Worm (Caenorhabditis elegans): ENCODE measurements around the gene T10B5.7.
A peak's percentile ranks its signal among the peaks of the same experiment; 100 is the strongest.

The T10B5.7 gene

ce11 chrV:1871768-1872296 is 25.8 kb downstream of the T10B5.7 start, which contains the start of the genes T10B5.4 and cct-7 (continued):
- TF ChIP-seq unc-130 (GFP tag; optimal IDR thresholded peaks at IDR 0.05) (peak; percentile 89), cey-2 (tag; optimal IDR thresholded peaks at IDR 0.05; ENCODE audit: borderline replicate concordance, insufficient read depth) (no peak), spr-3 (GFP tag; optimal IDR thresholded peaks at IDR 0.05) (no peak), nhr-42 (GFP tag; IDR thresholded peaks at IDR 0.05) (no peak), nhr-76 (tag; optimal IDR thresholded peaks at IDR 0.05) (no peak), ceh-62 (tag; optimal IDR thresholded peaks at IDR 0.05) (no peak), dmd-6 (GFP tag; IDR thresholded peaks at IDR 0.05) (peak; percentile 78), set-16 (GFP tag; IDR thresholded peaks at IDR 0.05) (peak; percentile 66), ama-1 (optimal IDR thresholded peaks at IDR 0.05) (no peak), F37D6.2 (tag; optimal IDR thresholded peaks at IDR 0.05) (peak; percentile 89), jun-1 (tag; optimal IDR thresholded peaks at IDR 0.05) (peak; percentile 38), gei-8 (GFP tag; optimal IDR thresholded peaks at IDR 0.05) (no peak), mes-2 (tag; optimal IDR thresholded peaks at IDR 0.05; ENCODE audit: poor library complexity, severe bottlenecking) (peak; percentile 96), rbr-2 (tag; optimal IDR thresholded peaks at IDR 0.05) (peak; percentile 92), duxl-1 (tag; optimal IDR thresholded peaks at IDR 0.05; ENCODE audit: poor library complexity) (peak; percentile 6), lin-1 (GFP tag; IDR thresholded peaks at IDR 0.05) (0 out of 2 replicates have a peak, but pooled peaks have one; percentile 22), mdt-29 (GFP tag; IDR thresholded peaks at IDR 0.05) (peak; percentile 67), egl-27 (tag; optimal IDR thresholded peaks at IDR 0.05) (no peak), mxl-3 (GFP tag; optimal IDR thresholded peaks at IDR 0.05) (peak; percentile 84), dmd-9 (GFP tag; IDR thresholded peaks at IDR 0.05) (no peak), ctbp-1 (GFP tag; IDR thresholded peaks at IDR 0.05) (peak; percentile 79), F49E8.2 (tag; optimal IDR thresholded peaks at IDR 0.05; ENCODE audit: borderline replicate concordance) (peak; percentile 61), lin-29 (GFP tag; IDR thresholded peaks at IDR 0.05) (no peak), Y105C5A.15 (GFP tag; IDR thresholded peaks at IDR 0.05) (no peak), nhr-237 (tag; optimal IDR thresholded peaks at IDR 0.05) (peak; percentile 36), pha-4 (GFP tag; IDR thresholded peaks at IDR 0.05) (0 out of 2 replicates have a peak, but pooled peaks have one; percentile 22), pha-4 (tag; optimal IDR thresholded peaks at IDR 0.05) (no peak)

ce11 chrV:1874827-1875226 is 28.8 kb downstream of the T10B5.7 start:
- no peak for TF ChIP-seq lin-38 (GFP tag; IDR thresholded peaks at IDR 0.05)
- no peak for TF ChIP-seq tag-97 (GFP tag; IDR thresholded peaks at IDR 0.05)
- TF ChIP-seq F26F4.8 (GFP tag; conservative IDR thresholded peaks at IDR 0.05), result no peak
- TF ChIP-seq hmg-1.1 (GFP tag; IDR thresholded peaks at IDR 0.05), result no peak
- TF ChIP-seq F10B5.3 (tag; optimal IDR thresholded peaks at IDR 0.05), result peak; percentile 40
- TF ChIP-seq set-16 (GFP tag; IDR thresholded peaks at IDR 0.05), result peak; percentile 52; the same call in 1 of the 2 replicates

- TF ChIP-seq unc-62 (GFP tag; optimal IDR thresholded peaks at IDR 0.05 in 1 of 2) (no peak), unc-62 (tag; optimal IDR thresholded peaks at IDR 0.05) (no peak), ceh-28 (tag; optimal IDR thresholded peaks at IDR 0.05) (no peak), nhr-76 (tag; optimal IDR thresholded peaks at IDR 0.05) (no peak), F44E2.7 (GFP tag; IDR thresholded peaks at IDR 0.05) (no peak), F49E8.2 (tag; optimal IDR thresholded peaks at IDR 0.05; ENCODE audit: borderline replicate concordance) (no peak), nhr-25 (tag; optimal IDR thresholded peaks at IDR 0.05; ENCODE audit: borderline replicate concordance, insufficient read depth) (no peak), mxl-3 (GFP tag; optimal IDR thresholded peaks at IDR 0.05) (no peak), ceh-62 (tag; optimal IDR thresholded peaks at IDR 0.05) (no peak), madf-5 (GFP tag; IDR thresholded peaks at IDR 0.05) (no peak), nhr-6 (tag; optimal IDR thresholded peaks at IDR 0.05) (no peak), lim-7 (GFP tag; IDR thresholded peaks at IDR 0.05) (0 out of 2 replicates have a peak, but pooled peaks have one; percentile 46), dmd-9 (GFP tag; IDR thresholded peaks at IDR 0.05) (0 out of 2 replicates have a peak, but pooled peaks have one; percentile 20), egl-43 (GFP tag; IDR thresholded peaks at IDR 0.05) (peak; percentile 77), ceh-82 (tag; optimal IDR thresholded peaks at IDR 0.05) (no peak), ceh-20 (GFP tag; IDR thresholded peaks at IDR 0.05) (no peak), ceh-32 (tag; optimal IDR thresholded peaks at IDR 0.05; ENCODE audit: poor library complexity) (no peak), F26F4.8 (GFP tag; conservative IDR thresholded peaks at IDR 0.05) (no peak), ama-1 (optimal IDR thresholded peaks at IDR 0.05) (peak; percentile 41), duxl-1 (tag; optimal IDR thresholded peaks at IDR 0.05; ENCODE audit: poor library complexity) (peak; percentile 39), skn-1 (tag; optimal IDR thresholded peaks at IDR 0.05) (no peak), mep-1 (tag; optimal IDR thresholded peaks at IDR 0.05) (peak; percentile 34), mxl-2 (GFP tag; conservative IDR thresholded peaks at IDR 0.05) (no peak), F10B5.3 (tag; optimal IDR thresholded peaks at IDR 0.05) (peak; percentile 32)
These were observed 29.5 kb downstream of the T10B5.7 start for ce11 chrV:1875497-1875988.
